Worm (Caenorhabditis elegans) whole organism, L4 larva: ENCODE measurements around the gene T26C11.8.

Experiments used
- F26F4.8 ChIP-seq: fragments of 200-800 bp; sonication (Bioruptor generic); conservative IDR thresholded peaks from 2 replicates; pipeline ENCODE4 v1.3.6; 2022; ENCODE audit warnings: missing genetic modification characterization, missing compliant biosample characterization
- F44E2.7 ChIP-seq: fragments of 200-800 bp; sonication (Bioruptor generic); IDR thresholded peaks from 2 replicates; pipeline ENCODE4 v2.1.2; 2022; ENCODE audit warnings: missing genetic modification characterization, missing compliant biosample characterization
- F49E8.2 ChIP-seq: sonication (generic microtip); optimal IDR thresholded peaks from 2 replicates; lab custom pipeline; 2016; ENCODE audit warnings: missing compliant biosample characterization, mild to moderate bottlenecking, missing genetic modification characterization, borderline replicate concordance
- ZK337.2 ChIP-seq: fragments of 200-800 bp; sonication (Bioruptor generic); IDR thresholded peaks from 2 replicates; pipeline ENCODE4 v1.3.6; 2022; ENCODE audit warnings: missing genetic modification reagents, missing genetic modification characterization, missing compliant biosample characterization
- ZK546.5 ChIP-seq, 2 experiments: sonication (generic microtip); optimal IDR thresholded peaks; 2 replicates each; lab custom pipeline; 2017; ENCODE audit warnings: missing biosample characterization in 2 of 2, missing genetic modification characterization in 2 of 2
- attf-4 ChIP-seq: sonication (generic microtip); optimal IDR thresholded peaks from 3 replicates; lab custom pipeline; 2017; ENCODE audit warnings: missing biosample characterization, missing genetic modification characterization
- ceh-20 ChIP-seq: fragments of 200-800 bp; sonication (Bioruptor generic); IDR thresholded peaks from 2 replicates; pipeline ENCODE4 v1.3.6; 2022; ENCODE audit warnings: missing genetic modification reagents, missing genetic modification characterization, missing compliant biosample characterization
- ceh-44 ChIP-seq: fragments of 200-800 bp; sonication (Bioruptor generic); IDR thresholded peaks from 2 replicates; pipeline ENCODE4 v1.3.6; 2022; ENCODE audit warnings: missing genetic modification reagents, missing genetic modification characterization, missing compliant biosample characterization
- ces-1 ChIP-seq: fragments of 150-350 bp; sonication (generic microtip); optimal IDR thresholded peaks from 4 replicates; lab custom pipeline; 2014; ENCODE audit warnings: missing biosample characterization, missing genetic modification reagents, missing genetic modification characterization
- cey-2 ChIP-seq: sonication (generic microtip); optimal IDR thresholded peaks from 3 replicates; lab custom pipeline; 2017; ENCODE audit warnings: missing genetic modification characterization, mild to moderate bottlenecking, missing compliant biosample characterization, antibody characterized with exemption, borderline replicate concordance; ENCODE audit not compliant: insufficient read depth
- ctbp-1 ChIP-seq: fragments of 200-800 bp; sonication (Bioruptor generic); IDR thresholded peaks from 2 replicates; pipeline ENCODE4 v1.3.6; 2022; ENCODE audit warnings: missing genetic modification reagents, missing genetic modification characterization, missing compliant biosample characterization
- daf-16 ChIP-seq, 3 experiments: sonication (generic microtip); optimal IDR thresholded peaks; 2 replicates each; lab custom pipeline; 2016 to 2017; ENCODE audit warnings: missing genetic modification characterization in 3 of 3, missing genetic modification reagents in 3 of 3, mild to moderate bottlenecking in 2 of 3, missing compliant biosample characterization in 2 of 3, missing biosample characterization in 1 of 3, moderate library complexity in 1 of 3
- dmd-8 ChIP-seq: fragments of 200-800 bp; sonication (Bioruptor generic); IDR thresholded peaks from 2 replicates; pipeline ENCODE4 v1.3.6; 2022; ENCODE audit warnings: missing genetic modification characterization, missing compliant biosample characterization
- dve-1 ChIP-seq: sonication (generic microtip); optimal IDR thresholded peaks from 2 replicates; lab custom pipeline; 2017; ENCODE audit warnings: antibody characterized with exemption, mild to moderate bottlenecking, missing genetic modification characterization, missing compliant biosample characterization; ENCODE audit not compliant: insufficient read depth
- egl-27 ChIP-seq: sonication (generic microtip); optimal IDR thresholded peaks from 3 replicates; lab custom pipeline; 2017; ENCODE audit warnings: missing biosample characterization, missing genetic modification reagents, missing genetic modification characterization
- fkh-10 ChIP-seq: fragments of 150-350 bp; optimal IDR thresholded peaks from 2 replicates; lab custom pipeline; 2014; ENCODE audit warnings: missing biosample characterization, missing genetic modification reagents, missing genetic modification characterization
- gei-8 ChIP-seq: fragments of 200-800 bp; sonication (Bioruptor generic); optimal IDR thresholded peaks from 2 replicates; lab custom pipeline; 2018; ENCODE audit warnings: mild to moderate bottlenecking, missing genetic modification characterization, missing compliant biosample characterization
- hif-1 ChIP-seq, 2 experiments: sonication (generic microtip); optimal IDR thresholded peaks; 2 replicates each; lab custom pipeline; 2016 to 2017; ENCODE audit warnings: missing compliant biosample characterization in 2 of 2, missing genetic modification characterization in 2 of 2, missing genetic modification reagents in 2 of 2, missing genotype in 2 of 2, mild to moderate bottlenecking in 1 of 2
- hlh-11 ChIP-seq: fragments of 200-800 bp; sonication (Bioruptor generic); optimal IDR thresholded peaks from 2 replicates; lab custom pipeline; 2018; ENCODE audit warnings: mild to moderate bottlenecking, missing genetic modification characterization, missing compliant biosample characterization
- hlh-30 ChIP-seq: sonication (generic microtip); optimal IDR thresholded peaks from 2 replicates; lab custom pipeline; 2017; ENCODE audit warnings: antibody characterized with exemption, mild to moderate bottlenecking, missing genetic modification characterization, missing compliant biosample characterization; ENCODE audit not compliant: insufficient read depth
- lin-1 ChIP-seq: fragments of 200-800 bp; sonication (Bioruptor generic); IDR thresholded peaks from 2 replicates; pipeline ENCODE4 v1.3.6; 2022; ENCODE audit warnings: missing genetic modification reagents, missing genetic modification characterization, missing compliant biosample characterization
- lin-13 ChIP-seq: fragments of 150-350 bp; optimal IDR thresholded peaks from 2 replicates; lab custom pipeline; 2014; ENCODE audit warnings: missing biosample characterization, missing genetic modification reagents, missing genetic modification characterization
- lin-15B ChIP-seq: fragments of 150-350 bp; sonication (generic microtip); optimal IDR thresholded peaks from 3 replicates; lab custom pipeline; 2014; ENCODE audit warnings: missing biosample characterization, missing genetic modification characterization
- lin-39 ChIP-seq: fragments of 150-350 bp; optimal IDR thresholded peaks from 2 replicates; lab custom pipeline; 2014; ENCODE audit warnings: missing biosample characterization, missing genetic modification reagents, missing genetic modification characterization
- madf-5 ChIP-seq, 2 experiments: fragments of 200-800 bp; sonication (Bioruptor generic); IDR thresholded peaks; 2 replicates each; pipeline ENCODE4 v1.3.6; 2022; ENCODE audit warnings: missing compliant biosample characterization in 2 of 2, missing genetic modification characterization in 2 of 2
- madf-9 ChIP-seq: fragments of 200-800 bp; sonication (Bioruptor generic); conservative IDR thresholded peaks from 2 replicates; pipeline ENCODE4 v1.3.6; 2022; ENCODE audit warnings: missing genetic modification reagents, missing genetic modification characterization, missing compliant biosample characterization
- mdt-29 ChIP-seq: fragments of 200-800 bp; sonication (Bioruptor generic); IDR thresholded peaks from 2 replicates; pipeline ENCODE4 v1.3.6; 2022; ENCODE audit warnings: missing genetic modification reagents, missing genetic modification characterization, missing compliant biosample characterization
- mxl-3 ChIP-seq: fragments of 200-800 bp; sonication (Bioruptor generic); optimal IDR thresholded peaks from 2 replicates; lab custom pipeline; 2018; ENCODE audit warnings: mild to moderate bottlenecking, missing genetic modification characterization, missing compliant biosample characterization
- nhr-28 ChIP-seq: fragments of 150-350 bp; optimal IDR thresholded peaks from 2 replicates; lab custom pipeline; 2014; ENCODE audit warnings: missing biosample characterization, missing genetic modification characterization
- nhr-76 ChIP-seq: fragments of 150-350 bp; optimal IDR thresholded peaks from 2 replicates; lab custom pipeline; 2014; ENCODE audit warnings: missing biosample characterization, missing genetic modification characterization
- nhr-77 ChIP-seq: fragments of 150-350 bp; optimal IDR thresholded peaks from 2 replicates; lab custom pipeline; 2014; ENCODE audit warnings: missing biosample characterization, missing genetic modification characterization
- php-3 ChIP-seq: fragments of 200-800 bp; sonication (Bioruptor generic); IDR thresholded peaks from 2 replicates; pipeline ENCODE4 v1.3.6; 2022; ENCODE audit warnings: missing genetic modification reagents, missing genetic modification characterization, missing compliant biosample characterization
- rbr-2 ChIP-seq: sonication (generic microtip); optimal IDR thresholded peaks from 2 replicates; lab custom pipeline; 2016; ENCODE audit warnings: missing genotype, missing genetic modification characterization, missing compliant biosample characterization
- sdz-12 ChIP-seq: fragments of 200-800 bp; sonication (Bioruptor generic); optimal IDR thresholded peaks from 2 replicates; lab custom pipeline; 2018; ENCODE audit warnings: mild to moderate bottlenecking, missing genetic modification characterization, missing compliant biosample characterization
- set-16 ChIP-seq: fragments of 200-800 bp; sonication (Bioruptor generic); IDR thresholded peaks from 2 replicates; pipeline ENCODE4 v1.3.6; 2022; ENCODE audit warnings: missing genetic modification reagents, missing genetic modification characterization, missing compliant biosample characterization
- skn-1 ChIP-seq: fragments of 150-350 bp; optimal IDR thresholded peaks from 2 replicates; lab custom pipeline; 2014; ENCODE audit warnings: missing biosample characterization, missing genetic modification characterization
- spr-1 ChIP-seq: sonication (generic microtip); optimal IDR thresholded peaks from 2 replicates; lab custom pipeline; 2016; ENCODE audit warnings: mild to moderate bottlenecking, missing genetic modification characterization, missing compliant biosample characterization
- spr-3 ChIP-seq: fragments of 200-800 bp; sonication (Bioruptor generic); optimal IDR thresholded peaks from 2 replicates; lab custom pipeline; 2018; ENCODE audit warnings: mild to moderate bottlenecking, missing genetic modification characterization, missing compliant biosample characterization
- tag-97 ChIP-seq: fragments of 200-800 bp; sonication (Bioruptor generic); IDR thresholded peaks from 2 replicates; pipeline ENCODE4 v1.3.6; 2022; ENCODE audit warnings: missing genetic modification characterization, missing compliant biosample characterization
- unc-130 ChIP-seq: sonication (generic microtip); optimal IDR thresholded peaks from 2 replicates; lab custom pipeline; 2016; ENCODE audit warnings: missing genetic modification reagents, missing genetic modification characterization, missing compliant biosample characterization
- vab-7 ChIP-seq: fragments of 200-800 bp; sonication (Bioruptor generic); IDR thresholded peaks from 2 replicates; pipeline ENCODE4 v1.3.6; 2022; ENCODE audit warnings: missing genetic modification reagents, missing genetic modification characterization, missing compliant biosample characterization
- zag-1 ChIP-seq: fragments of 150-350 bp; optimal IDR thresholded peaks from 2 replicates; lab custom pipeline; 2014; ENCODE audit warnings: missing biosample characterization, missing genetic modification characterization
- zip-11 ChIP-seq: fragments of 200-800 bp; sonication (Bioruptor generic); IDR thresholded peaks from 2 replicates; pipeline ENCODE4 v1.3.6; 2022; ENCODE audit warnings: missing genetic modification characterization, missing compliant biosample characterization

T26C11.8 gene

DNA sequence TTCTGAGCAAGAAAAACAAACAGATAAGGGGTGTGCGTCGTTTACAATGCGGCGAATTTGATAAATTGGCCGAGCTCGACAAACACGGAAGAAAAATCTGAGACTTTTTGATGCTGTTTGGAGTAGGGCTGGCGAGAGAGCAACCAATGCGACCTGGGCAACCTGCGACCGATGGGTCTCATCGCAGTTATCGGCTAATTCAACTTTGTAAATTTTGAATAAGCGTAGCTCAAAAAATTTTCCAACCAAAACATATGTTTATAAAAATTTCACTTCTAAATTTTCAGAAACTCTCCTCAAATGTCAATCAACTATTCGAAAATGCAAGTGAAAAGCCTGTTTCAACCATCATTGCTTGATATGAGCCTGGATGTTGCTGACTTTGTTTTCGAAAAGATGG is 31.4 kb downstream of the T26C11.8 start, which contains the start of gene B0294.3:
Gene B0294.3, plus strand, starts transcription at position 301 of the 400 bp plus-strand sequence.
- TF ChIP-seq nhr-76 (no peak), daf-16 (GFP tag; optimal IDR thresholded peaks at IDR 0.05; lab: Kevin White, UChicago) (no peak), daf-16 (tag; optimal IDR thresholded peaks at IDR 0.05; lab: Kevin White, UChicago) (no peak), skn-1 (tag; lab: Kevin White, UChicago) (no peak), attf-4 (tag; lab: Kevin White, UChicago) (no peak), egl-27 (no peak), zip-11 (GFP tag; lab: Robert Waterston, UW) (no peak), nhr-77 (tag; lab: Kevin White, UChicago) (no peak), tag-97 (GFP tag; lab: Robert Waterston, UW) (no peak), ZK546.5 (tag; optimal IDR thresholded peaks at IDR 0.05; lab: Kevin White, UChicago) (no peak), rbr-2 (tag; lab: Kevin White, UChicago) (no peak), dve-1 (no peak)

ce11 chrX:1897243-1897642 is 36.7 kb downstream of the T26C11.8 start, which contains the start of gene B0294.1:
Gene B0294.1, minus strand, starts transcription at chrX:1897343.
- TF ChIP-seq php-3 (no peak), dve-1 (no peak), lin-39 (tag; lab: Kevin White, UChicago) (no peak), spr-1 (tag; lab: Kevin White, UChicago) (no peak), zip-11 (GFP tag; lab: Robert Waterston, UW) (no peak), cey-2 (no peak), hif-1 (tag; optimal IDR thresholded peaks at IDR 0.05; lab: Kevin White, UChicago) (no peak), spr-3 (GFP tag; lab: Kevin White, UChicago) (no peak), mdt-29 (no peak), ZK337.2 (no peak)

DNA sequence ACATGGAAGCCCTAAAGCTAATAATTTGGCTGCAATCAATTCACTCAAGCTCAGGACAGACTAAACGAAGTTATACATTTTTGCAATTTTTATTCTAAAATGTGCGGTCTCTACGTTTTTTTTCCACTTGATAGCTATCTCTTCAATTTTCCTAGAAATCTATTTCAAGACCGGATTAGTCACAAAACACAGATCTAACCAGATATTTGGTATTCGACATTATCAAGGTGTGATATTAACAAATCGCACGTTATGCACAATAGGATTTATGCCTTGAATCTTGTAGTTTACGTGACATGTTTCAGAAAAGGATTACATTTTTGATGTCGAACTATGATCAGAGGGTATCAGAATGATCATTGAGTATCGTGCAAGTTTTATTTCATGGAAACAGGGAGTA is 41.0 kb downstream of the T26C11.8 start:
- TF ChIP-seq set-16 (GFP tag; lab: Robert Waterston, UW): no peak
- TF ChIP-seq, all 104 proteins: peak for 0

DNA sequence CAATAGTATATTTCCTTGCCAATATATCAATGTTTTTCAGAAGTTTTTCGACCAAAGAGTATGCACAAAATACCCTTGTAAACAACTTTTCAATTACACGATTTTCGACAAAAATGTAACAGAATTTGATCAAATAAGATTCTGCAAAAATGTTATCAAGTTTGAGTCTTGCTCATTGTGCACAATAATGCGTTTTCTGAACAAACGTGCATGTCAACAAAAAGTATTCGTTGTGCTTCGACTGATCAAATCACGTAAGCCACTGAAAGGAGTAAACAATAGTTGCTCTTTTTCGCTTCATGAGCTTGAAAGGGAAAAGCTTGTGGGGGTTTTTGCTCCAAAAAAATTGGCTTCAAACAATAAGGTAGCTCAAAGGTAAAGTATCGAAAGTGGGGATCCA is 46.5 kb downstream of the T26C11.8 start:
- TF ChIP-seq madf-5 (GFP tag; IDR thresholded peaks at IDR 0.05; lab: Robert Waterston, UW) (no peak), hlh-11 (tag; lab: Kevin White, UChicago) (no peak), fkh-10 (GFP tag; lab: Kevin White, UChicago) (peak; percentile 66)
- TF ChIP-seq, all 104 proteins: peak for 1

DNA sequence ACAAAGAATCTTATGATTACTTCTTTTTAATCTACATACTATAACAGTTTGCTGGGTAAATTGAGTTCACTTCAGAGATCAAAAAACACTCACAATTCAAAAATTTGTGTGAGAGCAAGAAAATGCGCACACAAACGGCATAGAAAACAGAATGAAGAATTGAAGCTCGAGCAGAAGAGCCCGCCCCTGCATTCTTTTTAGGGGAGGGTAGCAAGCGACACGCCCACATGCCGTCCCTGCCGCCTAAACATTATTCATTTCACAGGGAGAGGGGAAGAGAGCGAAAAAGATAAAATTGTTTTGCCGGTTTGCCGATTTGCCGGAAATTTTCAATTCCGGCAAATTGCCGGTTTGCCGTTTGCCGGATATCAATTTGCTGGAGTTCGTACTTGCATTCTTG is 48.8 kb downstream of the T26C11.8 start:
- TF ChIP-seq ceh-20 (GFP tag; lab: Robert Waterston, UW): peak; percentile 92
- TF ChIP-seq lin-1 (GFP tag; lab: Robert Waterston, UW): peak; percentile 80
- TF ChIP-seq madf-9: peak; percentile 87
- no peak for TF ChIP-seq dmd-8 (GFP tag; lab: Robert Waterston, UW)
- TF ChIP-seq nhr-28 (tag; lab: Kevin White, UChicago): peak; percentile 25
- peak; percentile 20 for TF ChIP-seq lin-39 (tag; lab: Kevin White, UChicago)
- peak; percentile 54 for TF ChIP-seq lin-13 (GFP tag; lab: Kevin White, UChicago)
- TF ChIP-seq lin-15B: no peak
- no peak for TF ChIP-seq cey-2
- TF ChIP-seq F49E8.2: no peak
- no peak for TF ChIP-seq F26F4.8 (GFP tag; lab: Robert Waterston, UW)
- TF ChIP-seq ctbp-1 (GFP tag; lab: Robert Waterston, UW): peak; percentile 82
- TF ChIP-seq unc-130 (GFP tag; lab: Kevin White, UChicago): no peak
- TF ChIP-seq gei-8 (GFP tag; lab: Kevin White, UChicago): no peak
- peak; percentile 78 for TF ChIP-seq vab-7 (GFP tag; lab: Robert Waterston, UW)
- peak; percentile 41 for TF ChIP-seq zag-1 (tag; lab: Kevin White, UChicago)
- no peak for TF ChIP-seq ZK546.5 (tag; optimal IDR thresholded peaks at IDR 0.05; lab: Kevin White, UChicago)
- TF ChIP-seq sdz-12 (GFP tag; lab: Kevin White, UChicago): no peak
- TF ChIP-seq F44E2.7 (GFP tag; lab: Robert Waterston, UW): no peak
- no peak for TF ChIP-seq ceh-44
- peak; percentile 52 for TF ChIP-seq fkh-10 (GFP tag; lab: Kevin White, UChicago)
- TF ChIP-seq hlh-30 (tag; lab: Kevin White, UChicago): no peak
- peak; percentile 57 for TF ChIP-seq ces-1 (GFP tag; lab: Kevin White, UChicago)
- TF ChIP-seq mxl-3 (GFP tag; lab: Kevin White, UChicago): peak; percentile 52
